Fruit fly (Drosophila melanogaster) whole organism, embryonic: ENCODE data around the gene CG15014.

ENCODE experiments used
- CG10267 ChIP-seq: fragments of 200-800 bp; sonication (Bioruptor generic); optimal IDR thresholded peaks from 2 replicates; lab custom pipeline; 2018; ENCODE audit warnings: missing biosample characterization, mild to moderate bottlenecking, missing genetic modification characterization, moderate library complexity
- CG10654 ChIP-seq: fragments of 200-800 bp; sonication (Bioruptor generic); optimal IDR thresholded peaks from 2 replicates; lab custom pipeline; 2016; ENCODE audit warnings: missing biosample characterization, missing genetic modification characterization
- CG10979 ChIP-seq: fragments of 200-800 bp; sonication (Bioruptor generic); optimal IDR thresholded peaks from 2 replicates; lab custom pipeline; 2018; ENCODE audit warnings: missing biosample characterization, mild to moderate bottlenecking, missing genetic modification characterization, moderate library complexity
- CG12071 ChIP-seq: fragments of 200-800 bp; sonication (Bioruptor generic); optimal IDR thresholded peaks from 3 replicates; lab custom pipeline; 2018; ENCODE audit warnings: missing biosample characterization, mild to moderate bottlenecking, missing genetic modification characterization
- CG12299 ChIP-seq: fragments of 200-800 bp; sonication (Bioruptor generic); optimal IDR thresholded peaks from 2 replicates; lab custom pipeline; 2018; ENCODE audit warnings: missing biosample characterization, mild to moderate bottlenecking, missing genetic modification characterization
- CG17328 ChIP-seq: fragments of 200-800 bp; sonication (Bioruptor generic); IDR thresholded peaks from 2 replicates; pipeline ENCODE4 v1.3.6; 2022; ENCODE audit warnings: missing biosample characterization, missing genetic modification characterization
- CG17912 ChIP-seq: fragments of 200-800 bp; sonication (Bioruptor generic); optimal IDR thresholded peaks from 2 replicates; lab custom pipeline; 2018; ENCODE audit warnings: missing biosample characterization, mild to moderate bottlenecking, missing genetic modification characterization
- CG1832 ChIP-seq: fragments of 200-800 bp; sonication (Bioruptor generic); optimal IDR thresholded peaks from 2 replicates; lab custom pipeline; 2017; ENCODE audit warnings: missing biosample characterization, mild to moderate bottlenecking, missing genetic modification characterization, inconsistent platforms
- CG2116 ChIP-seq: fragments of 200-800 bp; sonication (Bioruptor generic); optimal IDR thresholded peaks from 3 replicates; lab custom pipeline; 2018; ENCODE audit warnings: missing biosample characterization, mild to moderate bottlenecking, missing genetic modification characterization
- CG34376 ChIP-seq: fragments of 200-800 bp; sonication (Bioruptor generic); optimal IDR thresholded peaks from 2 replicates; lab custom pipeline; 2018; ENCODE audit warnings: missing biosample characterization, mild to moderate bottlenecking, missing genetic modification characterization
- CG3838 ChIP-seq: fragments of 200-800 bp; sonication (Bioruptor generic); optimal IDR thresholded peaks from 3 replicates; lab custom pipeline; 2016; ENCODE audit warnings: missing biosample characterization, missing genetic modification characterization
- CG3995 ChIP-seq: fragments of 200-800 bp; sonication (Bioruptor generic); optimal IDR thresholded peaks from 3 replicates; lab custom pipeline; 2016; ENCODE audit warnings: missing biosample characterization, missing genetic modification characterization
- CG4282 ChIP-seq: fragments of 200-800 bp; sonication (Bioruptor generic); optimal IDR thresholded peaks from 2 replicates; lab custom pipeline; 2016; ENCODE audit warnings: missing biosample characterization, missing genetic modification characterization
- CG4707 ChIP-seq: fragments of 200-800 bp; sonication (Bioruptor generic); optimal IDR thresholded peaks from 2 replicates; lab custom pipeline; 2018; ENCODE audit warnings: missing biosample characterization, mild to moderate bottlenecking, missing genetic modification characterization, moderate library complexity
- CG4730 ChIP-seq: fragments of 200-800 bp; sonication (Bioruptor generic); IDR thresholded peaks from 2 replicates; pipeline ENCODE4 v1.3.6; 2022; ENCODE audit warnings: missing biosample characterization, missing genetic modification characterization
- CG6689 ChIP-seq: fragments of 200-800 bp; sonication (Bioruptor generic); IDR thresholded peaks from 2 replicates; pipeline ENCODE4 v1.3.6; 2022; ENCODE audit warnings: missing biosample characterization, missing genetic modification characterization
- CG9215 ChIP-seq: fragments of 200-800 bp; sonication (Bioruptor generic); IDR thresholded peaks from 2 replicates; pipeline ENCODE4 v1.3.6; 2022; ENCODE audit warnings: missing biosample characterization, missing genetic modification characterization
- Chrac-16 ChIP-seq: fragments of 200-800 bp; sonication (Bioruptor generic); optimal IDR thresholded peaks from 3 replicates; lab custom pipeline; 2016; ENCODE audit warnings: missing biosample characterization, missing genetic modification characterization
- Dp ChIP-seq: fragments of 200-800 bp; sonication (Bioruptor generic); optimal IDR thresholded peaks from 2 replicates; lab custom pipeline; 2018; ENCODE audit warnings: missing biosample characterization, mild to moderate bottlenecking, missing genetic modification characterization, moderate library complexity
- GATAe ChIP-seq: fragments of 200-800 bp; sonication (Bioruptor generic); conservative IDR thresholded peaks from 2 replicates; pipeline ENCODE4 v1.3.6; 2022; ENCODE audit warnings: missing biosample characterization, missing genetic modification characterization
- HHEX ChIP-seq: fragments of 200-800 bp; sonication (Bioruptor generic); optimal IDR thresholded peaks from 3 replicates; lab custom pipeline; 2017; ENCODE audit warnings: missing biosample characterization, mild to moderate bottlenecking, missing genetic modification characterization, missing genetic modification reagents
- Hr39 ChIP-seq: fragments of >200 bp; optimal IDR thresholded peaks from 2 replicates; lab custom pipeline; 2017
- Kr ChIP-seq: fragments of 200-800 bp; sonication (Bioruptor generic); optimal IDR thresholded peaks from 2 replicates; lab custom pipeline; 2017; ENCODE audit warnings: missing biosample characterization, mild to moderate bottlenecking, missing genetic modification characterization
- MBD-R2 ChIP-seq: fragments of 200-800 bp; sonication (Bioruptor generic); IDR thresholded peaks from 2 replicates; pipeline ENCODE4 v1.3.6; 2022; ENCODE audit warnings: missing biosample characterization, missing genetic modification characterization
- Mes4 ChIP-seq: fragments of 200-800 bp; sonication (Bioruptor generic); optimal IDR thresholded peaks from 2 replicates; lab custom pipeline; 2016; ENCODE audit warnings: missing biosample characterization, missing genetic modification characterization
- Nf-YA ChIP-seq: fragments of 200-800 bp; sonication (Bioruptor generic); IDR thresholded peaks from 2 replicates; pipeline ENCODE4 v1.3.6; 2022; ENCODE audit warnings: missing biosample characterization, missing genetic modification characterization
- Opbp ChIP-seq: fragments of 200-800 bp; sonication (Bioruptor generic); IDR thresholded peaks from 3 replicates; pipeline ENCODE4 v1.3.6; 2022; ENCODE audit warnings: missing biosample characterization, missing genetic modification characterization; ENCODE audit not compliant: partially characterized antibody
- ara ChIP-seq: fragments of 200-800 bp; sonication (Bioruptor generic); IDR thresholded peaks from 2 replicates; pipeline ENCODE4 v1.3.6; 2022; ENCODE audit warnings: missing biosample characterization, missing genetic modification characterization
- az2 ChIP-seq: fragments of 200-800 bp; sonication (Bioruptor generic); optimal IDR thresholded peaks from 3 replicates; lab custom pipeline; 2016; ENCODE audit warnings: missing biosample characterization, missing genetic modification characterization
- crol ChIP-seq: fragments of 200-800 bp; sonication (Bioruptor generic); IDR thresholded peaks from 2 replicates; pipeline ENCODE4 v1.3.6; 2022; ENCODE audit warnings: missing biosample characterization, missing genetic modification characterization
- grn ChIP-seq: fragments of 200-800 bp; sonication (Bioruptor generic); optimal IDR thresholded peaks from 3 replicates; lab custom pipeline; 2017; ENCODE audit warnings: missing biosample characterization, missing genetic modification characterization
- gro ChIP-seq: fragments of 200-800 bp; sonication (Bioruptor generic); optimal IDR thresholded peaks from 2 replicates; lab custom pipeline; 2016; ENCODE audit warnings: missing biosample characterization, missing genetic modification characterization
- hbn ChIP-seq: fragments of 200-800 bp; sonication (Bioruptor generic); IDR thresholded peaks from 2 replicates; pipeline ENCODE4 v1.3.6; 2022; ENCODE audit warnings: missing biosample characterization, missing genetic modification characterization; ENCODE audit not compliant: partially characterized antibody
- hkb ChIP-seq, 2 experiments: fragments of 200-800 bp in 1 of 2; fragments of >200 bp in 1 of 2; sonication (Bioruptor generic) in 1 of 2; IDR thresholded peaks in 1 of 2; optimal IDR thresholded peaks in 1 of 2; 2 replicates each; pipeline versions ENCODE4 v1.3.6 to Lab custom; 2017 to 2022; ENCODE audit warnings: missing biosample characterization in 1 of 2, missing genetic modification characterization in 1 of 2
- inv ChIP-seq: fragments of 200-800 bp; sonication (Bioruptor generic); IDR thresholded peaks from 2 replicates; pipeline ENCODE4 v1.3.6; 2022; ENCODE audit warnings: missing biosample characterization, missing genetic modification characterization; ENCODE audit not compliant: partially characterized antibody
- maf-S ChIP-seq: fragments of 200-800 bp; sonication (Bioruptor generic); optimal IDR thresholded peaks from 2 replicates; lab custom pipeline; 2016; ENCODE audit warnings: missing biosample characterization, missing genetic modification characterization
- mirr ChIP-seq: fragments of 200-800 bp; sonication (Bioruptor generic); optimal IDR thresholded peaks from 3 replicates; lab custom pipeline; 2018; ENCODE audit warnings: missing biosample characterization, mild to moderate bottlenecking, missing genetic modification characterization
- oc ChIP-seq: fragments of 200-800 bp; sonication (Bioruptor generic); optimal IDR thresholded peaks from 2 replicates; lab custom pipeline; 2018; ENCODE audit warnings: missing biosample characterization, mild to moderate bottlenecking, missing genetic modification characterization, moderate library complexity
- pfk ChIP-seq: fragments of 200-800 bp; sonication (Bioruptor generic); optimal IDR thresholded peaks from 2 replicates; lab custom pipeline; 2018; ENCODE audit warnings: missing biosample characterization, mild to moderate bottlenecking, missing genetic modification characterization, moderate library complexity
- prd ChIP-seq, 3 experiments: fragments of >200 bp in 2 of 3; fragments of 200-800 bp in 1 of 3; sonication (Bioruptor generic) in 1 of 3; optimal IDR thresholded peaks in 2 of 3; IDR thresholded peaks in 1 of 3; 2 replicates in 2 of 3; 3 replicates in 1 of 3; pipeline versions ENCODE4 v1.3.6 to Lab custom; 2017 to 2022; ENCODE audit warnings: missing biosample characterization in 1 of 3, missing genetic modification characterization in 1 of 3
- pros ChIP-seq: fragments of 200-800 bp; sonication (Bioruptor generic); optimal IDR thresholded peaks from 3 replicates; lab custom pipeline; 2019; ENCODE audit warnings: missing biosample characterization, mild to moderate bottlenecking, missing genetic modification characterization, moderate library complexity
- pum ChIP-seq: fragments of 200-800 bp; sonication (Bioruptor generic); optimal IDR thresholded peaks from 2 replicates; lab custom pipeline; 2016; ENCODE audit warnings: missing biosample characterization, missing genetic modification characterization
- sc ChIP-seq, 3 experiments: fragments of >200 bp in 2 of 3; fragments of 200-800 bp in 1 of 3; sonication (Bioruptor generic) in 1 of 3; optimal IDR thresholded peaks; 2 replicates in 2 of 3; 3 replicates in 1 of 3; lab custom pipeline; 2017; ENCODE audit warnings: mild to moderate bottlenecking in 1 of 3, missing biosample characterization in 1 of 3, missing genetic modification characterization in 1 of 3, missing genetic modification reagents in 1 of 3
- sim ChIP-seq: fragments of 200-800 bp; sonication (Bioruptor generic); IDR thresholded peaks from 2 replicates; pipeline ENCODE4 v1.3.6; 2022; ENCODE audit warnings: missing biosample characterization, missing genetic modification characterization
- so ChIP-seq: fragments of 200-800 bp; sonication (Bioruptor generic); IDR thresholded peaks from 3 replicates; pipeline ENCODE4 v1.3.6; 2022; ENCODE audit warnings: missing biosample characterization, missing genetic modification characterization
- sug ChIP-seq: fragments of 200-800 bp; optimal IDR thresholded peaks from 2 replicates; lab custom pipeline; 2019; ENCODE audit warnings: missing biosample characterization, mild to moderate bottlenecking, missing genetic modification characterization, moderate library complexity
- tna ChIP-seq: fragments of 200-800 bp; sonication (Bioruptor generic); IDR thresholded peaks from 2 replicates; pipeline ENCODE4 v1.3.6; 2022; ENCODE audit warnings: missing biosample characterization, missing genetic modification characterization; ENCODE audit not compliant: partially characterized antibody
- zfh1 ChIP-seq: fragments of 200-800 bp; sonication (Bioruptor generic); IDR thresholded peaks from 3 replicates; pipeline ENCODE4 v1.3.6; 2022; ENCODE audit warnings: missing biosample characterization, missing genetic modification characterization

CG15014 gene

dm6 chr3L:4318677-4319580 is 3.1 kb downstream of the CG15014 start, which contains the start of gene PMP34 (continued):
- TF ChIP-seq CG34376 (GFP tag; lab: Kevin White, UChicago) (peak; percentile 45), CG9215 (GFP tag; lab: Robert Waterston, UW) (no peak), sc (optimal IDR thresholded peaks at IDR 0.05; lab: Kevin White, UChicago) (no peak), sc (GFP tag; optimal IDR thresholded peaks at IDR 0.05; lab: Kevin White, UChicago) (no peak), CG6689 (no peak), Kr (GFP tag; lab: Kevin White, UChicago) (no peak), sim (GFP tag; lab: Robert Waterston, UW) (no peak), CG17912 (GFP tag; lab: Kevin White, UChicago) (no peak), HHEX (GFP tag; lab: Kevin White, UChicago) (no peak), mirr (peak; percentile 40), CG4282 (no peak), Opbp (GFP tag; lab: Robert Waterston, UW) (no peak), MBD-R2 (GFP tag; lab: Robert Waterston, UW) (peak; percentile 69), CG3995 (GFP tag; lab: Kevin White, UChicago) (no peak), so (GFP tag; lab: Robert Waterston, UW) (no peak), CG12071 (no peak), CG1832 (GFP tag; lab: Kevin White, UChicago) (no peak), pum (GFP tag; lab: Kevin White, UChicago) (no peak), tna (GFP tag; lab: Robert Waterston, UW) (peak; percentile 22; the same call in 1 of the 2 replicates), prd (optimal IDR thresholded peaks at IDR 0.05; lab: Kevin White, UChicago) (no peak), prd (GFP tag; IDR thresholded peaks at IDR 0.05; lab: Robert Waterston, UW) (no peak), CG17328 (GFP tag; lab: Robert Waterston, UW) (no peak), gro (GFP tag; lab: Kevin White, UChicago) (no peak), sug (peak; percentile 72), pros (GFP tag; lab: Kevin White, UChicago) (no peak), inv (no peak), zfh1 (no peak), CG4707 (no peak), pfk (GFP tag; lab: Kevin White, UChicago) (no peak), hbn (GFP tag; lab: Robert Waterston, UW) (no peak), hkb (optimal IDR thresholded peaks at IDR 0.05; lab: Kevin White, UChicago) (no peak), hkb (GFP tag; IDR thresholded peaks at IDR 0.05; lab: Robert Waterston, UW) (0 out of 2 replicates have a peak, but pooled peaks have one; percentile 17), oc (tag; lab: Kevin White, UChicago) (no peak), Nf-YA (GFP tag; lab: Robert Waterston, UW) (no peak), CG10267 (tag; lab: Kevin White, UChicago) (no peak), maf-S (GFP tag; lab: Kevin White, UChicago) (no peak), Chrac-16 (GFP tag; lab: Kevin White, UChicago) (no peak), grn (peak; percentile 83), GATAe (peak; percentile 57; the same call in 1 of the 2 replicates), crol (no peak), Mes4 (GFP tag; lab: Kevin White, UChicago) (no peak), Dp (no peak), CG3838 (GFP tag; lab: Kevin White, UChicago) (no peak), CG2116 (GFP tag; lab: Kevin White, UChicago) (no peak), ara (GFP tag; lab: Robert Waterston, UW) (no peak), CG10654 (GFP tag; lab: Kevin White, UChicago) (no peak), CG12299 (tag; lab: Kevin White, UChicago) (no peak), Hr39 (lab: Kevin White, UChicago) (no peak), CG4730 (no peak), az2 (no peak), CG10979 (tag; lab: Kevin White, UChicago) (no peak)
